Fruit fly (Drosophila melanogaster) ovary, adult (tissue): ENCODE data around the gene CG18249.

Source experiments
- CG17801 ChIP-seq: fragments of 200-800 bp; optimal IDR thresholded peaks from 2 replicates; lab custom pipeline; 2019; ENCODE audit warnings: missing biosample characterization, mild to moderate bottlenecking, missing genetic modification characterization, moderate library complexity; ENCODE audit not compliant: partially characterized antibody

CG18249 gene

dm6 chr3R:8219891-8220290 lies at the start of gene CG18249:
Gene CG18249 (plus strand): TSS chr3R:8220146.
- no peak for TF ChIP-seq CG17801

- no peak for TF ChIP-seq CG17801
Observed at dm6 chr3R:8171489-8172161, 48.3 kb upstream of the CG18249 start.

DNA sequence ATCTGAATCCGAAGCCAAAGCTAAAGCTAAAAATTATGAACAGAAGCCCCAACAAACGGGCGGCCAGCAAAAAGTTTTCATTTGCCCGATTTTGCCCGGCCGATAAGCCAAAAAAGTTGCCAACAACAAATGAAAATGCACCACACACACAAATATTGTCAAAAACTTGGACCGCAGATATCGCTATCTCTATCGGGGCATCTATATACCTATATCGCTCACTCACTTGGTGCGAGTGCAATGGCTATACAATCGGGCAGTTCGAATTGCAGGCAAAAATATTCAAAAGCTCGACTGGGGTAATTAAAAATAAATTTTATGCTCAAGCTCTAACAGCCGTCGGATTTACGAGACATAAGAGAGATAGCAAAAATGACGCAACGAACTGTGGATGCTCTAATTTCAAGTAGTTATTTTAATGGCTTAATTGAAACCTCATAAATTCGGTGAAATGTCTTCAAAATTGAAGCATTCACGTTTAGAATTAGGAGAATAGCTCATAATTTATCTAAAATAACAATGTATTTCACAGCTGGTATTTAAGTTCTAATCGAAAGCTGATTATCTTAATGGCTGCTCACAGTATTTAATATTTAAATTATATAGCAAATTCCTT lies 43.8 kb upstream of the CG18249 start:
- no peak for TF ChIP-seq CG17801

dm6 chr3R:8180376-8181011 lies 39.5 kb upstream of the CG18249 start:
- no peak for TF ChIP-seq CG17801

DNA sequence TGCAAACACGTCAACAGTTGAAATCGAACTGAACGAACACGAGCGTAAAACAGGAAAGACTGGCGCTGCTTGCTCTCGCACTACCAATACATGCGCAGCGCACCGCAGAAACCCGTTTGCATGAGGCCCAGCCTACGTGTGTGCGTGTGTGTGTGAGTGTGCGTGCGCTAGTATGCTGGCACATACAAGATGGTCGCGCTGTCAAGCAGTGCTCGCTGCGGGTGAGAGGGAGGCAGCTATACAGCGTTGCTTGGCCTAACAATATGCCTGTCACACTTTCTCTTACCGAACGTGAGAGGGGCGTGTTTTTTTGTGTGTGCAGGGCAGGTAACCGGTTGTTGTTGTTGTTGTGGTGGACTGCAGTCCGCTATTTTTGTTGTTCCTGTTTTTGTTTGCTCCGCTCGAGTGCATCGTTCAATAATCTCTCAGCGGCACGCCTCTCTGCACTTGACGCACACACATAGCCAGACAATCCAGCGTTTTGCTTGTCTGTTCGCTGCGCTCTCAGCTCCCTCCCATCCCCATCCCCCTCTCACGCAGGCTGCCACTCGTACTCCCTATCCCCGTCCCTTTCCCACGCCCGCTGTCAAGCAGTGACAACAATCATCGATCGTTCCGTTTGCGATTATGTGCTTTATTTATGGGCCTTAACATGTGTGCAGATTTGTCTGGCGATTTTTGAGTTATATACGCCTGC lies 38.4 kb upstream of the CG18249 start, which contains the start of gene grn:
Gene grn (minus strand): TSS at position 33 of the 697 bp plus-strand sequence.
- no peak for TF ChIP-seq CG17801

- TF ChIP-seq CG17801, result no peak
Observed at dm6 chr3R:8183502-8183901, 36.4 kb upstream of the CG18249 start.

- no peak for TF ChIP-seq CG17801
Observed at dm6 chr3R:8187446-8188133, 32.4 kb upstream of the CG18249 start.

DNA sequence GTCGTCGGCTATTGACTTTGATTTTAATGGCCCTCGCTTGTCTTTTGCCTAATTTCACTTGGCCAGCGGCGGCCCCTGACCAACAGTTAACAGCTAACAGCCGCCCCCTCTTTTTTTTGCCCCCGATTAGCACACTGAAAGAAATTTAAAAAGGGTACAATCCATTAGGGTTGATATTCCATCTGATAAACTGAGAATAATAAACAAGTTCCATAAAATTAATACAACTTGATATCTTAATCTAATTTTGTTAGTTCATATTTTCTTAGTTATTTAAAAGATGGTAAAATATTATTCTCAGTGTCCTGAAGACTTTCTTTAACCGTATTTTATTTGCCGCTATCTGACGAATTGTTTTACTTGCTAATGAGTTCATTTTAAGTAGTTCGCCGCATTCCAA lies 30.5 kb upstream of the CG18249 start:
- TF ChIP-seq CG17801, result no peak

dm6 chr3R:8190866-8191265 lies 29.1 kb upstream of the CG18249 start:
- TF ChIP-seq CG17801, result no peak

- no peak for TF ChIP-seq CG17801
Observed at dm6 chr3R:8192261-8192917, 27.6 kb upstream of the CG18249 start.

dm6 chr3R:8193120-8193519 lies 26.8 kb upstream of the CG18249 start:
- TF ChIP-seq CG17801, result no peak

dm6 chr3R:8195049-8195448 lies 24.9 kb upstream of the CG18249 start:
- TF ChIP-seq CG17801, result no peak

- no peak for TF ChIP-seq CG17801
Observed at dm6 chr3R:8197137-8197536, 22.8 kb upstream of the CG18249 start.

DNA sequence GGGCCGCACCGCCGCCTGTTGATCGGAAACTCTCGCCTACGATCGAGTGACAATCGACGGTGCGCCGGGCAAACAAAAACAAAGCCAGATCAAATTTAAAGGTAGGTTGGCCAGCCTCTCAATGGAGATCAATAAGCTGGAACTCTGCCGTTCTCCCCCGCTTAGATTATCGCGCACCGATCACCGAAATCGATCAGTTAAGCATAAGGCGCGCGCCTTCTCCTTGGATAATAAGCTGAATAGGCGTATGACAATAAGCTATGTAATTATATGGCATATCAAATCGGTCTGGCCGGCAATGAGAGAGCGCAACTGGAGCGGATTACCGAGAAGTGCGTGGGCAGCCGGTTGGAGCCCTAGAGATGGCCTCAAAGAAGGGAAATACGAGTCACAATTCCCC lies 21.6 kb upstream of the CG18249 start:
- no peak for TF ChIP-seq CG17801

DNA sequence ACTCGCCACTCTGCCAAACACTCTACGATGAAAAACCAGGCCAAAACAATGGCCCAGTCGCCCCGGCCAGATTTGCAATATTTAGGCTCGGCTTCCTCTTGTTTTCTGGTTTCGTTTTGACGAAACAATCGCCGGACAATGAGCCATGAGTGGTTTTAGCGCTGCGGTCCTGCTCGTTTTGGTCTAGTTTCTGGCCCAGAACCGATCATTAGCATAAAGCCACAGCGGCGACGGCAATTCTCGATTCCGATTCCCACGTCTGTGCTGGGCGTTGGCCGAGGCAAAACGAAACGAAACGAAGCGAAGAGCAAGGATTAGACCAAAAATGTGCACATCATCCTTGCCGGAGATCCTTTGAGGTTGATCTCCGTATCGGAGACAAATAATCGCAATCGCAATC lies 16.6 kb upstream of the CG18249 start:
- TF ChIP-seq CG17801, result no peak

dm6 chr3R:8204730-8205129 lies 15.2 kb upstream of the CG18249 start, which contains the start of gene CheA84a:
Gene CheA84a (minus strand): TSS chr3R:8204830.
- no peak for TF ChIP-seq CG17801
